Worm (Caenorhabditis elegans) whole organism, L3 larva: ENCODE measurements around the gene nhr-285.

Experiments
- ceh-28 ChIP-seq: fragments of 150-350 bp; optimal IDR thresholded peaks from 2 replicates; lab custom pipeline; 2014; ENCODE audit warnings: missing biosample characterization, missing genetic modification reagents, missing genetic modification characterization
- ceh-9 ChIP-seq: sonication (generic microtip); optimal IDR thresholded peaks from 2 replicates; lab custom pipeline; 2018; ENCODE audit warnings: missing biosample characterization, missing genetic modification characterization
- egl-5 ChIP-seq: fragments of 150-350 bp; optimal IDR thresholded peaks from 2 replicates; lab custom pipeline; 2017; ENCODE audit warnings: missing biosample characterization, missing genetic modification reagents, missing genetic modification characterization, inconsistent platforms
- hmg-11 ChIP-seq: sonication (generic microtip); optimal IDR thresholded peaks from 2 replicates; lab custom pipeline; 2016; ENCODE audit warnings: missing genetic modification characterization, missing compliant biosample characterization
- lin-15B ChIP-seq: fragments of 150-350 bp; optimal IDR thresholded peaks from 2 replicates; lab custom pipeline; 2014; ENCODE audit warnings: missing biosample characterization, missing genetic modification characterization
- tbx-2 ChIP-seq: sonication (generic microtip); optimal IDR thresholded peaks from 2 replicates; lab custom pipeline; 2016; ENCODE audit warnings: mild to moderate bottlenecking, missing genetic modification characterization, missing compliant biosample characterization

DNA sequence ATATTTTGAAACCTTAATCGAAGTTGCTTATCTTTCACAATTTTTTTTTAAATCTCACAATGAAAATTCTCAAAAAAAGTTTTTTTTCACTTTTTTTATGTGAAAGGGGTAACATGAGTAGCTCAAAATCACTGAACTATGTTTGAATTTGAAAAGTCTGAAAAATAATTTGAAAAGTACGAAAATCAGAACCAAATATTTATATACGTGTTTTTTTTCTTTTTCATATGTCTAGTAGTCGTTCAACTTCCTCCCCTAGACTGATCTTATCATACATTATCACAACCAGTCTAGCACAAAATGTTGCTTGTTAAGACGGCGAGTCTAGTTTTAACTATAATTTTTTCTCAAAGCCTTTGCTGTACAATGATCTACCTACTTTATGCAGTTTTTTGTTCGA, 42.4 kb upstream of the nhr-285 start, which contains the start of gene srbc-49:
- TF ChIP-seq tbx-2 (no peak), ceh-28 (tag; lab: Kevin White, UChicago) (no peak), ceh-9 (no peak), hmg-11 (no peak), egl-5 (no peak), lin-15B (tag; lab: Kevin White, UChicago) (no peak)
